Fruit fly (Drosophila melanogaster) whole organism, embryonic: Measurements from ENCODE around the gene mad2.
A peak's percentile ranks its signal among the peaks of the same experiment; 100 is the strongest.

ENCODE experiments used
- B-H1 ChIP-seq: fragments of 200-800 bp; sonication (Bioruptor generic); IDR thresholded peaks from 3 replicates; pipeline ENCODE4 v1.3.6; 2022; ENCODE audit warnings: missing biosample characterization, missing genetic modification characterization
- Blimp-1 ChIP-seq: fragments of 200-800 bp; sonication (Bioruptor generic); optimal IDR thresholded peaks from 3 replicates; lab custom pipeline; 2018; ENCODE audit warnings: missing biosample characterization, missing genetic modification characterization, mild to moderate bottlenecking, moderate library complexity, missing genetic modification reagents
- CG10147 ChIP-seq: fragments of 200-800 bp; sonication (Bioruptor generic); optimal IDR thresholded peaks from 2 replicates; lab custom pipeline; 2019; ENCODE audit warnings: missing biosample characterization, mild to moderate bottlenecking, missing genetic modification characterization, moderate library complexity
- CG11560 ChIP-seq: fragments of 200-800 bp; sonication (Bioruptor generic); IDR thresholded peaks from 3 replicates; pipeline ENCODE4 v1.3.6; 2022; ENCODE audit warnings: missing biosample characterization, missing genetic modification characterization
- CG12659 ChIP-seq: fragments of 200-800 bp; sonication (Bioruptor generic); optimal IDR thresholded peaks from 3 replicates; lab custom pipeline; 2017; ENCODE audit warnings: mild to moderate bottlenecking, missing biosample characterization, missing genetic modification reagents, missing genetic modification characterization
- CG13296 ChIP-seq: fragments of 200-800 bp; sonication (Bioruptor generic); optimal IDR thresholded peaks from 3 replicates; lab custom pipeline; 2018; ENCODE audit warnings: missing biosample characterization, mild to moderate bottlenecking, missing genetic modification characterization
- CG13775 ChIP-seq: fragments of 200-800 bp; sonication (Bioruptor generic); optimal IDR thresholded peaks from 3 replicates; lab custom pipeline; 2017; ENCODE audit warnings: missing biosample characterization, mild to moderate bottlenecking, missing genetic modification characterization
- CG15514 ChIP-seq: fragments of 200-800 bp; sonication (Bioruptor generic); optimal IDR thresholded peaks from 3 replicates; lab custom pipeline; 2017; ENCODE audit warnings: missing biosample characterization, missing genetic modification characterization, mild to moderate bottlenecking, moderate library complexity, missing genetic modification reagents
- CG17186 ChIP-seq: fragments of 200-800 bp; sonication (Bioruptor generic); optimal IDR thresholded peaks from 3 replicates; lab custom pipeline; 2017; ENCODE audit warnings: missing biosample characterization, missing genetic modification reagents, missing genetic modification characterization
- CG18011 ChIP-seq: fragments of 200-800 bp; sonication (Bioruptor generic); optimal IDR thresholded peaks from 2 replicates; lab custom pipeline; 2017; ENCODE audit warnings: missing biosample characterization, missing genetic modification characterization, mild to moderate bottlenecking, moderate library complexity, missing genotype
- CG2678 ChIP-seq: fragments of 200-800 bp; sonication (Bioruptor generic); optimal IDR thresholded peaks from 3 replicates; lab custom pipeline; 2019; ENCODE audit warnings: missing biosample characterization, mild to moderate bottlenecking, missing genetic modification characterization, moderate library complexity
- CG2875 ChIP-seq: fragments of 200-800 bp; sonication (Bioruptor generic); optimal IDR thresholded peaks from 2 replicates; lab custom pipeline; 2017; ENCODE audit warnings: missing biosample characterization, mild to moderate bottlenecking, missing genetic modification characterization, missing genetic modification reagents
- CG31365 ChIP-seq: fragments of 200-800 bp; sonication (Bioruptor generic); optimal IDR thresholded peaks from 2 replicates; lab custom pipeline; 2018; ENCODE audit warnings: missing biosample characterization, mild to moderate bottlenecking, missing genetic modification characterization
- CG3281 ChIP-seq: fragments of 200-800 bp; sonication (Bioruptor generic); optimal IDR thresholded peaks from 3 replicates; lab custom pipeline; 2017; ENCODE audit warnings: missing biosample characterization, mild to moderate bottlenecking, missing genetic modification characterization
- CG6791 ChIP-seq: fragments of 200-800 bp; sonication (Bioruptor generic); IDR thresholded peaks from 3 replicates; pipeline ENCODE4 v1.3.6; 2022; ENCODE audit warnings: missing biosample characterization, missing genetic modification characterization; ENCODE audit not compliant: partially characterized antibody
- CG9437 ChIP-seq: fragments of 200-800 bp; sonication (Bioruptor generic); optimal IDR thresholded peaks from 2 replicates; lab custom pipeline; 2018; ENCODE audit warnings: missing biosample characterization, mild to moderate bottlenecking, missing genetic modification characterization
- CG9797 ChIP-seq: fragments of 200-800 bp; sonication (Bioruptor generic); optimal IDR thresholded peaks from 3 replicates; lab custom pipeline; 2018; ENCODE audit warnings: missing biosample characterization, mild to moderate bottlenecking, missing genetic modification characterization
- CkIIα-i1 ChIP-seq: fragments of 200-800 bp; sonication (Bioruptor generic); IDR thresholded peaks from 2 replicates; pipeline ENCODE4 v1.3.6; 2022; ENCODE audit warnings: missing biosample characterization, missing genetic modification characterization
- D ChIP-seq, 2 experiments: fragments of 200-800 bp in 1 of 2; fragments of >200 bp in 1 of 2; sonication (Bioruptor generic) in 1 of 2; optimal IDR thresholded peaks; 2 replicates in 1 of 2; 3 replicates in 1 of 2; lab custom pipeline; 2017; ENCODE audit warnings: mild to moderate bottlenecking in 1 of 2, missing biosample characterization in 1 of 2, missing genetic modification characterization in 1 of 2, missing genetic modification reagents in 1 of 2
- Drgx ChIP-seq: fragments of 200-800 bp; sonication (Bioruptor generic); IDR thresholded peaks from 2 replicates; pipeline ENCODE4 v1.3.6; 2022; ENCODE audit warnings: missing biosample characterization, missing genetic modification characterization
- Gsc ChIP-seq: fragments of 200-800 bp; sonication (Bioruptor generic); IDR thresholded peaks from 2 replicates; pipeline ENCODE4 v1.3.6; 2022; ENCODE audit warnings: missing biosample characterization, missing genetic modification characterization
- HLH54F ChIP-seq: fragments of 200-800 bp; sonication (Bioruptor generic); optimal IDR thresholded peaks from 3 replicates; lab custom pipeline; 2016; ENCODE audit warnings: missing biosample characterization, missing genetic modification characterization
- Max ChIP-seq: fragments of 200-800 bp; sonication (Bioruptor generic); optimal IDR thresholded peaks from 2 replicates; lab custom pipeline; 2016; ENCODE audit warnings: missing biosample characterization, mild to moderate bottlenecking, missing genetic modification characterization
- Vsx1 ChIP-seq: fragments of 200-800 bp; sonication (Bioruptor generic); optimal IDR thresholded peaks from 2 replicates; lab custom pipeline; 2017; ENCODE audit warnings: missing biosample characterization, mild to moderate bottlenecking, missing genetic modification characterization, missing genetic modification reagents
- ase ChIP-seq: fragments of 200-800 bp; sonication (Bioruptor generic); IDR thresholded peaks from 3 replicates; pipeline ENCODE4 v1.3.6; 2022; ENCODE audit warnings: missing biosample characterization, missing genetic modification characterization
- bcd ChIP-seq: fragments of 200-800 bp; sonication (Bioruptor generic); optimal IDR thresholded peaks from 2 replicates; lab custom pipeline; 2017; ENCODE audit warnings: missing biosample characterization, mild to moderate bottlenecking, missing genetic modification characterization
- bsh ChIP-seq, 2 experiments: fragments of 200-800 bp; sonication (Bioruptor generic); optimal IDR thresholded peaks; 2 replicates each; lab custom pipeline; 2017 to 2018; ENCODE audit warnings: mild to moderate bottlenecking in 2 of 2, missing biosample characterization in 2 of 2, missing genetic modification characterization in 2 of 2, moderate library complexity in 1 of 2
- btn ChIP-seq: fragments of 200-800 bp; sonication (Bioruptor generic); optimal IDR thresholded peaks from 2 replicates; lab custom pipeline; 2016; ENCODE audit warnings: missing biosample characterization, missing genetic modification characterization
- dm ChIP-seq: fragments of 200-800 bp; sonication (Bioruptor generic); optimal IDR thresholded peaks from 3 replicates; lab custom pipeline; 2016; ENCODE audit warnings: missing biosample characterization, missing genetic modification characterization
- en ChIP-seq: fragments of 200-800 bp; sonication (Bioruptor generic); optimal IDR thresholded peaks from 2 replicates; lab custom pipeline; 2016; ENCODE audit warnings: missing biosample characterization, missing genetic modification characterization
- esg ChIP-seq: fragments of 200-800 bp; sonication (Bioruptor generic); conservative IDR thresholded peaks from 2 replicates; pipeline ENCODE4 v1.3.6; 2022; ENCODE audit warnings: missing biosample characterization, missing genetic modification characterization
- fu2 ChIP-seq: fragments of 200-800 bp; sonication (Bioruptor generic); optimal IDR thresholded peaks from 2 replicates; lab custom pipeline; 2016; ENCODE audit warnings: missing biosample characterization, missing genetic modification characterization
- h ChIP-seq: fragments of >200 bp; optimal IDR thresholded peaks from 2 replicates; lab custom pipeline; 2017
- knrl ChIP-seq: fragments of 200-800 bp; sonication (Bioruptor generic); IDR thresholded peaks from 3 replicates; pipeline ENCODE4 v1.3.6; 2022; ENCODE audit warnings: missing biosample characterization, missing genetic modification characterization; ENCODE audit not compliant: partially characterized antibody
- lola ChIP-seq, 3 experiments: fragments of >200 bp in 2 of 3; fragments of 200-800 bp in 1 of 3; sonication (Bioruptor generic) in 1 of 3; optimal IDR thresholded peaks; 2 replicates each; lab custom pipeline; 2017 to 2019; ENCODE audit warnings: missing biosample characterization in 3 of 3, missing genetic modification characterization in 3 of 3, mild to moderate bottlenecking in 1 of 3, moderate library complexity in 1 of 3
- pan ChIP-seq, 4 experiments: fragments of >200 bp in 3 of 4; fragments of 200-800 bp in 1 of 4; sonication (Bioruptor generic) in 1 of 4; optimal IDR thresholded peaks in 3 of 4; IDR thresholded peaks in 1 of 4; 2 replicates each; pipeline versions ENCODE4 v1.3.6 to Lab custom; 2017 to 2022; ENCODE audit warnings: missing biosample characterization in 2 of 4, missing genetic modification characterization in 2 of 4, mixed read lengths in 1 of 4
- peb ChIP-seq: fragments of 200-800 bp; sonication (Bioruptor generic); IDR thresholded peaks from 2 replicates; pipeline ENCODE4 v1.3.6; 2022; ENCODE audit warnings: missing biosample characterization, missing genetic modification characterization
- pros ChIP-seq: fragments of 200-800 bp; sonication (Bioruptor generic); optimal IDR thresholded peaks from 3 replicates; lab custom pipeline; 2019; ENCODE audit warnings: missing biosample characterization, mild to moderate bottlenecking, missing genetic modification characterization, moderate library complexity
- ranshi ChIP-seq: fragments of 200-800 bp; sonication (Bioruptor generic); IDR thresholded peaks from 2 replicates; pipeline ENCODE4 v1.3.6; 2022; ENCODE audit warnings: missing biosample characterization, missing genetic modification characterization
- salm ChIP-seq: fragments of 200-800 bp; sonication (Bioruptor generic); optimal IDR thresholded peaks from 2 replicates; lab custom pipeline; 2018; ENCODE audit warnings: missing biosample characterization, mild to moderate bottlenecking, missing genetic modification characterization
- sens ChIP-seq: fragments of 200-800 bp; sonication (Bioruptor generic); peaks from one replicate; lab custom pipeline; 2016; ENCODE audit warnings: missing biosample characterization, missing genetic modification characterization
- slp2 ChIP-seq: fragments of 200-800 bp; sonication (Bioruptor generic); optimal IDR thresholded peaks from 2 replicates; lab custom pipeline; 2016; ENCODE audit warnings: missing biosample characterization, missing genetic modification characterization
- sob ChIP-seq: fragments of 200-800 bp; sonication (Bioruptor generic); IDR thresholded peaks from 2 replicates; pipeline ENCODE4 v1.3.6; 2022; ENCODE audit warnings: missing biosample characterization, missing genetic modification characterization
- tgo ChIP-seq: fragments of 200-800 bp; sonication (Bioruptor generic); IDR thresholded peaks from 3 replicates; pipeline ENCODE4 v1.3.6; 2022; ENCODE audit warnings: missing biosample characterization, missing genetic modification characterization
- tna ChIP-seq: fragments of 200-800 bp; sonication (Bioruptor generic); IDR thresholded peaks from 2 replicates; pipeline ENCODE4 v1.3.6; 2022; ENCODE audit warnings: missing biosample characterization, missing genetic modification characterization; ENCODE audit not compliant: partially characterized antibody
- wor ChIP-seq: fragments of 200-800 bp; sonication (Bioruptor generic); IDR thresholded peaks from 2 replicates; pipeline ENCODE4 v1.3.6; 2022; ENCODE audit warnings: missing biosample characterization, missing genetic modification characterization
- zen2 ChIP-seq: fragments of 200-800 bp; sonication (Bioruptor generic); IDR thresholded peaks from 3 replicates; pipeline ENCODE4 v1.3.6; 2022; ENCODE audit warnings: missing biosample characterization, missing genetic modification characterization; ENCODE audit not compliant: partially characterized antibody

mad2 gene

DNA sequence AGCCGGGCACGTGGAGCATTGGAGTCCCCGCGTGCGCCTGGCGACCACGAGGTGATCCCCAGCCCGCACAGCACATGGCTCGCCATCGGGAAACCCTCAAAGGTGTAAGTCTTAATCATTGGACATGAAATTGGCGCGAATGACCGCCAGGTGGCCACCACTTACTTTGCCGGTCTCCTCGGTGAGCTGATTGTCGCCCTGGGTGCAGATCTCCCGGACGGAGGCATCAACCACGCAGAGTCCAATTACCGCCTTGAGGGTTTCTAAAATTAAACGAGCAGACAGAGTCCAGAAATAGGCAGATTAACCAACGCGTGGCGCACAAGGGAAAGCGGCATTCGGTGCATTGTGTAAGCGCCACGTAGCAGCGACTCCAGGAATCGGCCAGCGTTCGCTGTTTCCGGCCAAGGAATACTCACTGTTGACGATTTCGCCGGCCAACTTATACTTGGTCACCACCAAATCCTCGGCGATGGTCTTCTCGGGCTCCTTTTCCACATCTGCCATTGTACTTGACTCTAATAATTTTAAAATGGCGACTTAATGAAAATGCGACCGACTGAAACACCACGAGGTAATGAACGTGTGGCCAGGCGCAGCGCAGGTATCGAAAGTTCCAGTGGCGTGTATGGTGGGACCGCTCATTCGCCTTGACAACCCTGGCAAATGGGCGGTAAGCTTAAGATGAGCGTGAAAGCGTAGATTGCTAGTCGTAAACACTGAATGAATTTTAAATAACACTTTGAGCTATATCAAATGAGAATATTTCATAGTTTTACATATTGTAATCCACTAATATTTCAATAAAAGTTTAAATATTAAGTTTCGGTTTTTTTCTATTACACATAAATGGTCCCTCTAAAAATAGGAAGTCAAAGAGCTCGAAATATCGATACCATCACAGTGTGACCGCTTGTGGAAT is 47.7 kb downstream of the mad2 start, which contains the start of gene CG10576 (continued):
- TF ChIP-seq ranshi (no peak), tgo (no peak), esg (no peak), bsh (GFP tag; optimal IDR thresholded peaks at IDR 0.05; lab: Kevin White, UChicago) (no peak), knrl (GFP tag; lab: Robert Waterston, UW) (peak; percentile 79), zen2 (GFP tag; lab: Robert Waterston, UW) (no peak), CkIIα-i1 (no peak), CG13775 (GFP tag; lab: Kevin White, UChicago) (no peak), CG2678 (no peak), Gsc (GFP tag; lab: Robert Waterston, UW) (no peak), Drgx (GFP tag; lab: Robert Waterston, UW) (no peak), D (optimal IDR thresholded peaks at IDR 0.05; lab: Kevin White, UChicago) (peak; percentile 54), D (GFP tag; optimal IDR thresholded peaks at IDR 0.05; lab: Kevin White, UChicago) (no peak), CG9437 (GFP tag; lab: Kevin White, UChicago) (no peak), wor (no peak), fu2 (GFP tag; lab: Kevin White, UChicago) (no peak), CG31365 (tag; lab: Kevin White, UChicago) (no peak), B-H1 (GFP tag; lab: Robert Waterston, UW) (no peak), CG17186 (GFP tag; lab: Kevin White, UChicago) (peak; percentile 39), h (lab: Kevin White, UChicago) (no peak), Vsx1 (GFP tag; lab: Kevin White, UChicago) (no peak), pros (GFP tag; lab: Kevin White, UChicago) (no peak), dm (GFP tag; lab: Kevin White, UChicago) (peak; percentile 98), CG12659 (peak; percentile 79), CG3281 (GFP tag; lab: Kevin White, UChicago) (no peak), CG11560 (no peak), slp2 (GFP tag; lab: Kevin White, UChicago) (no peak), peb (GFP tag; lab: Robert Waterston, UW) (no peak), btn (no peak), bcd (GFP tag; lab: Kevin White, UChicago) (no peak), lola (GFP tag; optimal IDR thresholded peaks at IDR 0.05; lab: Kevin White, UChicago) (peak in 1 of 3 experiments; percentile 4), CG13296 (no peak), CG2875 (no peak), CG15514 (no peak), Max (GFP tag; lab: Kevin White, UChicago) (peak; percentile 93), sob (GFP tag; lab: Robert Waterston, UW) (no peak), Blimp-1 (GFP tag; lab: Kevin White, UChicago) (no peak), sens (GFP tag; lab: Kevin White, UChicago) (no peak), CG10147 (GFP tag; lab: Kevin White, UChicago) (no peak), en (GFP tag; lab: Kevin White, UChicago) (no peak), HLH54F (GFP tag; lab: Kevin White, UChicago) (no peak), salm (tag; lab: Kevin White, UChicago) (no peak), pan (optimal IDR thresholded peaks at IDR 0.05; lab: Kevin White, UChicago) (no peak), pan (GFP tag; optimal IDR thresholded peaks at IDR 0.05 in 1 of 2, IDR thresholded peaks at IDR 0.05 in 1 of 2) (no peak), tna (GFP tag; lab: Robert Waterston, UW) (no peak), CG18011 (GFP tag; lab: Kevin White, UChicago) (no peak), CG9797 (GFP tag; lab: Kevin White, UChicago) (peak; percentile 98), CG6791 (GFP tag; lab: Robert Waterston, UW) (no peak), ase (GFP tag; lab: Robert Waterston, UW) (no peak)
